Worm (Caenorhabditis elegans) whole organism, L1 larva: ENCODE results near the gene F16G10.7.
A peak's percentile ranks its signal among the peaks of the same experiment; 100 is the strongest.

Source experiments
- C34B4.2 ChIP-seq: sonication (generic microtip); optimal IDR thresholded peaks from 2 replicates; lab custom pipeline; 2017; ENCODE audit warnings: mild to moderate bottlenecking, missing genetic modification characterization, missing compliant biosample characterization
- F16B12.6 ChIP-seq: fragments of 150-350 bp; optimal IDR thresholded peaks from 2 replicates; lab custom pipeline; 2014; ENCODE audit warnings: missing biosample characterization, missing genetic modification characterization
- aly-2 ChIP-seq: fragments of 150-350 bp; optimal IDR thresholded peaks from 2 replicates; lab custom pipeline; 2014; ENCODE audit warnings: missing biosample characterization, missing genetic modification characterization
- ceh-8 ChIP-seq: fragments of 200-800 bp; sonication (Bioruptor generic); optimal IDR thresholded peaks from 2 replicates; lab custom pipeline; 2018; ENCODE audit warnings: mild to moderate bottlenecking, missing genetic modification characterization, moderate library complexity, missing compliant biosample characterization
- ceh-90 ChIP-seq: sonication (generic microtip); optimal IDR thresholded peaks from 2 replicates; lab custom pipeline; 2016; ENCODE audit warnings: missing genetic modification characterization, missing compliant biosample characterization
- dsc-1 ChIP-seq: sonication (generic microtip); optimal IDR thresholded peaks from 2 replicates; lab custom pipeline; 2016; ENCODE audit warnings: mild to moderate bottlenecking, missing genetic modification characterization, missing compliant biosample characterization
- efl-1 ChIP-seq, 4 experiments: fragments of 150-350 bp; optimal IDR thresholded peaks in 3 of 4; peaks in 1 of 4; 1 replicate in 1 of 4; 2 replicates in 3 of 4; lab custom pipeline; 2014; ENCODE audit warnings: missing biosample characterization in 2 of 4, missing genetic modification characterization in 2 of 4, missing genetic modification reagents in 2 of 4
- egl-13 ChIP-seq: sonication (generic microtip); optimal IDR thresholded peaks from 2 replicates; lab custom pipeline; 2016; ENCODE audit warnings: missing genotype, missing genetic modification reagents, missing genetic modification characterization, missing compliant biosample characterization
- egl-27 ChIP-seq, 2 experiments: fragments of 150-350 bp in 1 of 2; sonication (generic microtip); optimal IDR thresholded peaks; 3 replicates each; lab custom pipeline; 2017 to 2018; ENCODE audit warnings: missing biosample characterization in 2 of 2, missing genetic modification characterization in 2 of 2, missing genetic modification reagents in 2 of 2
- elt-2 ChIP-seq: sonication (generic microtip); optimal IDR thresholded peaks from 2 replicates; lab custom pipeline; 2016; ENCODE audit warnings: missing genetic modification characterization, mild to moderate bottlenecking, inconsistent platforms, missing compliant biosample characterization, missing genetic modification reagents
- fkh-4 ChIP-seq: sonication (generic microtip); optimal IDR thresholded peaks from 2 replicates; lab custom pipeline; 2016; ENCODE audit warnings: missing compliant biosample characterization, missing genetic modification characterization, borderline replicate concordance
- fkh-8 ChIP-seq: sonication (generic microtip); optimal IDR thresholded peaks from 2 replicates; lab custom pipeline; 2016; ENCODE audit warnings: mild to moderate bottlenecking, missing genetic modification characterization, missing compliant biosample characterization
- hpl-2 ChIP-seq: fragments of 150-350 bp; optimal IDR thresholded peaks from 2 replicates; lab custom pipeline; 2014; ENCODE audit warnings: missing biosample characterization, missing genetic modification reagents, missing genetic modification characterization
- jun-1 ChIP-seq: fragments of 150-350 bp; optimal IDR thresholded peaks from 2 replicates; lab custom pipeline; 2014; ENCODE audit warnings: missing biosample characterization, missing genetic modification reagents, missing genetic modification characterization
- lin-14 ChIP-seq: fragments of 200-800 bp; sonication (Bioruptor generic); optimal IDR thresholded peaks from 2 replicates; lab custom pipeline; 2018; ENCODE audit warnings: mild to moderate bottlenecking, missing genetic modification characterization, moderate library complexity, missing compliant biosample characterization
- lin-15B ChIP-seq: fragments of 150-350 bp; sonication (generic microtip); optimal IDR thresholded peaks from 3 replicates; lab custom pipeline; 2014; ENCODE audit warnings: missing biosample characterization, missing genetic modification characterization
- lin-35 ChIP-seq, 2 experiments: fragments of 150-350 bp; optimal IDR thresholded peaks; 2 replicates each; lab custom pipeline; 2014; ENCODE audit warnings: missing biosample characterization in 2 of 2, missing genetic modification characterization in 2 of 2, missing genetic modification reagents in 2 of 2
- lin-39 ChIP-seq: fragments of 150-350 bp; optimal IDR thresholded peaks from 2 replicates; lab custom pipeline; 2014; ENCODE audit warnings: missing biosample characterization, missing genetic modification reagents, missing genetic modification characterization
- lsy-2 ChIP-seq, 2 experiments: fragments of 150-350 bp; optimal IDR thresholded peaks; 2 replicates each; lab custom pipeline; 2014; ENCODE audit warnings: missing biosample characterization in 2 of 2, missing genetic modification characterization in 2 of 2
- mdl-1 ChIP-seq, 2 experiments: fragments of 150-350 bp; optimal IDR thresholded peaks; 2 replicates each; lab custom pipeline; 2014 to 2017; ENCODE audit warnings: missing biosample characterization in 2 of 2, missing genetic modification characterization in 2 of 2, inconsistent platforms in 1 of 2
- mef-2 ChIP-seq: fragments of 150-350 bp; optimal IDR thresholded peaks from 2 replicates; lab custom pipeline; 2014; ENCODE audit warnings: missing biosample characterization, missing genetic modification characterization
- mep-1 ChIP-seq: fragments of 150-350 bp; optimal IDR thresholded peaks from 2 replicates; lab custom pipeline; 2014; ENCODE audit warnings: missing biosample characterization, missing genetic modification characterization
- nhr-11 ChIP-seq: fragments of 150-350 bp; optimal IDR thresholded peaks from 2 replicates; lab custom pipeline; 2014; ENCODE audit warnings: missing biosample characterization, missing genetic modification characterization
- nhr-12 ChIP-seq: sonication (generic microtip); optimal IDR thresholded peaks from 2 replicates; lab custom pipeline; 2017; ENCODE audit warnings: missing biosample characterization, missing genetic modification characterization
- nhr-19 ChIP-seq: fragments of 200-800 bp; sonication (Bioruptor generic); conservative IDR thresholded peaks from 2 replicates; pipeline ENCODE4 v1.3.6; 2022; ENCODE audit warnings: missing genetic modification characterization, missing compliant biosample characterization
- nhr-20 ChIP-seq: sonication (generic microtip); optimal IDR thresholded peaks from 2 replicates; lab custom pipeline; 2016; ENCODE audit warnings: mild to moderate bottlenecking, missing genetic modification characterization, missing compliant biosample characterization
- nhr-28 ChIP-seq: fragments of 150-350 bp; optimal IDR thresholded peaks from 2 replicates; lab custom pipeline; 2014; ENCODE audit warnings: missing biosample characterization, missing genetic modification characterization
- nhr-71 ChIP-seq: sonication (generic microtip); optimal IDR thresholded peaks from 2 replicates; lab custom pipeline; 2016; ENCODE audit warnings: mild to moderate bottlenecking, missing genetic modification characterization, moderate library complexity, missing compliant biosample characterization
- nhr-76 ChIP-seq: sonication (generic microtip); optimal IDR thresholded peaks from 2 replicates; lab custom pipeline; 2017; ENCODE audit warnings: missing biosample characterization, missing genetic modification characterization
- nhr-90 ChIP-seq: sonication (generic microtip); optimal IDR thresholded peaks from 2 replicates; lab custom pipeline; 2016; ENCODE audit warnings: mild to moderate bottlenecking, missing genetic modification characterization, missing compliant biosample characterization; ENCODE audit not compliant: poor library complexity
- pax-3 ChIP-seq: fragments of 200-800 bp; sonication (Bioruptor generic); optimal IDR thresholded peaks from 2 replicates; lab custom pipeline; 2018; ENCODE audit warnings: mild to moderate bottlenecking, missing genetic modification characterization, moderate library complexity, missing compliant biosample characterization
- pqm-1 ChIP-seq: sonication (generic microtip); optimal IDR thresholded peaks from 3 replicates; lab custom pipeline; 2017; ENCODE audit warnings: missing biosample characterization, missing genetic modification characterization
- rnt-1 ChIP-seq: sonication (generic microtip); optimal IDR thresholded peaks from 2 replicates; lab custom pipeline; 2016; ENCODE audit warnings: mild to moderate bottlenecking, missing genetic modification characterization, moderate library complexity, missing compliant biosample characterization
- snpc-4 ChIP-seq: fragments of 150-350 bp; optimal IDR thresholded peaks from 2 replicates; lab custom pipeline; 2014; ENCODE audit warnings: missing biosample characterization, missing genetic modification characterization
- snu-23 ChIP-seq: sonication (generic microtip); optimal IDR thresholded peaks from 2 replicates; lab custom pipeline; 2016; ENCODE audit warnings: missing genetic modification characterization, missing compliant biosample characterization
- sox-4 ChIP-seq: sonication (generic microtip); optimal IDR thresholded peaks from 2 replicates; lab custom pipeline; 2016; ENCODE audit warnings: missing genetic modification characterization, missing compliant biosample characterization
- sup-37 ChIP-seq: fragments of 200-800 bp; sonication (Bioruptor generic); optimal IDR thresholded peaks from 2 replicates; lab custom pipeline; 2018; ENCODE audit warnings: mild to moderate bottlenecking, missing genetic modification characterization, missing compliant biosample characterization
- tbx-2 ChIP-seq: sonication (generic microtip); optimal IDR thresholded peaks from 2 replicates; lab custom pipeline; 2016; ENCODE audit warnings: missing genetic modification characterization, missing compliant biosample characterization
- tlp-1 ChIP-seq: fragments of 150-350 bp; optimal IDR thresholded peaks from 2 replicates; lab custom pipeline; 2014; ENCODE audit warnings: missing biosample characterization, missing genetic modification characterization
- unc-30 ChIP-seq: sonication (generic microtip); optimal IDR thresholded peaks from 2 replicates; lab custom pipeline; 2017; ENCODE audit warnings: missing biosample characterization, missing genetic modification characterization
- unc-62 ChIP-seq: fragments of 150-350 bp; optimal IDR thresholded peaks from 2 replicates; lab custom pipeline; 2014; ENCODE audit warnings: missing biosample characterization, missing genetic modification reagents, missing genetic modification characterization
- unc-86 ChIP-seq: sonication (generic microtip); optimal IDR thresholded peaks from 2 replicates; lab custom pipeline; 2016; ENCODE audit warnings: missing genetic modification characterization, missing compliant biosample characterization
- xbp-1 ChIP-seq: sonication (generic microtip); optimal IDR thresholded peaks from 2 replicates; lab custom pipeline; 2016; ENCODE audit warnings: missing genetic modification characterization, missing compliant biosample characterization

F16G10.7 gene

DNA sequence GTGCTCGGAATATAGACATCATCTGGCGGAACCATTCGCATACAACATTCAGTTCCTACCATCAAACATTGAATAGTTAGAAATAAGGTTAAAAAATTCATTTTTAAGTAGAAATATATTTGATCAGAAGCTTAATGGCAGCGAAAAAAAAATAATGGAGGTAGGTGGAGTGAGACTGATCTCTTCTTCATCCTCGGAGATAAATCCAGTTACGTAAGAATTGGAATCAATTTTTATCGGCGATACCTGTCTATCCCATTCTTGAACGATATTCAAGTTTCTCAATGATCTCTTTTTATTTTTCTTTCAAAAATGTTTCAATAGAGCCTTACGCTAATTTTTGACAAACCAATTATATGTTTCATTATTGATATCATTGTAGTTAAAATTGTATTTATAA lies 5.4 kb upstream of the F16G10.7 start, which contains the start of gene F16G10.9:
Gene F16G10.9 (minus strand): TSS at position 101 of the 400 bp plus-strand sequence.
- no peak for TF ChIP-seq pax-3 (tag; lab: Kevin White, UChicago)
- TF ChIP-seq nhr-20 (tag; lab: Kevin White, UChicago), result no peak
- no peak for TF ChIP-seq ceh-8
- no peak for TF ChIP-seq rnt-1
- no peak for TF ChIP-seq unc-86
- no peak for TF ChIP-seq fkh-4
- TF ChIP-seq efl-1 (optimal IDR thresholded peaks at IDR 0.05; lab: Kevin White, UChicago), result no peak
- no peak for TF ChIP-seq efl-1 (GFP tag; optimal IDR thresholded peaks at IDR 0.05 in 1 of 2; lab: Kevin White, UChicago)
- no peak for TF ChIP-seq lsy-2 (tag; optimal IDR thresholded peaks at IDR 0.05; lab: Kevin White, UChicago)
- TF ChIP-seq nhr-12, result no peak
- TF ChIP-seq unc-30, result no peak
- TF ChIP-seq mdl-1 (tag; optimal IDR thresholded peaks at IDR 0.05; lab: Kevin White, UChicago), result no peak
- TF ChIP-seq snpc-4 (tag; lab: Kevin White, UChicago), result no peak
- TF ChIP-seq fkh-8 (tag; lab: Kevin White, UChicago), result no peak
- TF ChIP-seq F16B12.6 (tag; lab: Kevin White, UChicago), result no peak
- no peak for TF ChIP-seq sox-4
- TF ChIP-seq lin-15B (tag; lab: Kevin White, UChicago), result no peak

DNA sequence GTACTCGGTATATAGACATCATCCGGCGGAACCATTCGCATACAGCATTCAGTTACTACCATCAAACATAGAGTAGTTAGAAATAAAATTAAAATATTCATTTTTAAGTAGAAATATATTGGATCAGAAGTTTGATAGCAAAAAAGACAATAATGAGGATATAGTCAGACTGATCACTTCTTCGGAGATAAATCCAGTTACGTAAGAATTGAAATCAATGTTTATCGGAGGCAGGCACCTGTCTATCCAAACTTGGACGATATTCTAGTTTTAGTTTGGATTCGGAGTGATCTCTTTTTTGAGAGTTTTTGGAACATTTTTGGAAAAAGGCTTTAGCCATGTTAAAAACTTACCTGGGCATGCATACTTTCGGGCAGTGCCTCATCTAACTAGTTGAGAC lies 3.3 kb upstream of the F16G10.7 start, which contains the start of gene F16G10.8:
Gene F16G10.8 (minus strand): TSS at position 101 of the 400 bp plus-strand sequence.
- TF ChIP-seq efl-1 (optimal IDR thresholded peaks at IDR 0.05; lab: Kevin White, UChicago) (no peak), efl-1 (GFP tag; optimal IDR thresholded peaks at IDR 0.05 in 1 of 2; lab: Kevin White, UChicago) (no peak), unc-86 (no peak), tlp-1 (tag; lab: Kevin White, UChicago) (no peak), dsc-1 (tag; lab: Kevin White, UChicago) (no peak), jun-1 (tag; lab: Kevin White, UChicago) (no peak), nhr-11 (no peak), mef-2 (tag; lab: Kevin White, UChicago) (no peak), lin-15B (tag; lab: Kevin White, UChicago) (no peak), lin-39 (tag; lab: Kevin White, UChicago) (no peak), nhr-90 (tag; lab: Kevin White, UChicago) (no peak), mep-1 (tag; lab: Kevin White, UChicago) (no peak), unc-30 (no peak), snu-23 (GFP tag; lab: Kevin White, UChicago) (no peak), xbp-1 (no peak), unc-62 (GFP tag; lab: Kevin White, UChicago) (no peak), egl-27 (tag; optimal IDR thresholded peaks at IDR 0.05; lab: Kevin White, UChicago) (no peak), lin-14 (GFP tag; lab: Kevin White, UChicago) (no peak), sup-37 (GFP tag; lab: Kevin White, UChicago) (no peak)

ce11 chrII:2379673-2380072 lies 401 bp downstream of the F16G10.7 start:
- no peak for TF ChIP-seq nhr-28 (tag; lab: Kevin White, UChicago)

- TF ChIP-seq hpl-2 (peak; percentile 34), mdl-1 (tag; optimal IDR thresholded peaks at IDR 0.05; lab: Kevin White, UChicago) (peak in 1 of 2 experiments; percentile 8), efl-1 (optimal IDR thresholded peaks at IDR 0.05; lab: Kevin White, UChicago) (no peak), efl-1 (GFP tag; optimal IDR thresholded peaks at IDR 0.05 in 1 of 2; lab: Kevin White, UChicago) (peak in 1 of 2 experiments; percentile 80), pqm-1 (tag; lab: Kevin White, UChicago) (peak; percentile 96), nhr-76 (no peak), egl-13 (tag; lab: Kevin White, UChicago) (peak; percentile 94), C34B4.2 (tag; lab: Kevin White, UChicago) (no peak), snpc-4 (tag; lab: Kevin White, UChicago) (no peak), snu-23 (GFP tag; lab: Kevin White, UChicago) (no peak), lin-14 (GFP tag; lab: Kevin White, UChicago) (peak; percentile 33), nhr-71 (tag; lab: Kevin White, UChicago) (peak; percentile 65), nhr-20 (tag; lab: Kevin White, UChicago) (peak; percentile 58), lsy-2 (tag; optimal IDR thresholded peaks at IDR 0.05; lab: Kevin White, UChicago) (peak; percentile 46 to 85), nhr-19 (peak; percentile 19; the same call in 1 of the 2 replicates), tbx-2 (peak; percentile 19), jun-1 (tag; lab: Kevin White, UChicago) (peak; percentile 92), tlp-1 (tag; lab: Kevin White, UChicago) (peak; percentile 60), ceh-90 (no peak), lin-35 (GFP tag; optimal IDR thresholded peaks at IDR 0.05; lab: Kevin White, UChicago) (peak in 1 of 2 experiments; percentile 60), aly-2 (no peak), nhr-90 (tag; lab: Kevin White, UChicago) (peak; percentile 59), pax-3 (tag; lab: Kevin White, UChicago) (peak; percentile 90), mef-2 (tag; lab: Kevin White, UChicago) (no peak), elt-2 (tag; lab: Kevin White, UChicago) (peak; percentile 100), egl-27 (tag; optimal IDR thresholded peaks at IDR 0.05; lab: Kevin White, UChicago) (peak in 1 of 2 experiments; percentile 69)
Observed at ce11 chrII:2378465-2379009, 1.5 kb downstream of the F16G10.7 start.
